Fruit fly (Drosophila melanogaster): ENCODE data around the gene iPLA2-VIA.

Gene iPLA2-VIA

dm6 chr3L:9855784-9856426 is 8.2 kb downstream of the iPLA2-VIA start (continued):
- peak; percentile 78 for TF ChIP-seq GATAe (GFP tag; conservative IDR thresholded peaks at IDR 0.05)
- TF ChIP-seq Sox102F (GFP tag; optimal IDR thresholded peaks at IDR 0.05) = peak; percentile 96
- peak; percentile 94 for TF ChIP-seq jigr1 (GFP tag; IDR thresholded peaks at IDR 0.05)
- peak; percentile 99 for TF ChIP-seq CG17829 (tag; optimal IDR thresholded peaks at IDR 0.05)
- peak; percentile 99 for TF ChIP-seq CG17328 (GFP tag; IDR thresholded peaks at IDR 0.05)
- peak; percentile 97 for TF ChIP-seq CG1602 (GFP tag; optimal IDR thresholded peaks at IDR 0.05)
- peak; percentile 96 for TF ChIP-seq CG18599 (GFP tag; optimal IDR thresholded peaks at IDR 0.05)
- no peak for TF ChIP-seq pita (GFP tag; optimal IDR thresholded peaks at IDR 0.05)
- TF ChIP-seq Nf-YB (GFP tag; optimal IDR thresholded peaks at IDR 0.05) = peak; percentile 85
- TF ChIP-seq CG3726 (GFP tag; IDR thresholded peaks at IDR 0.05) = peak; percentile 97
- peak; percentile 96 for TF ChIP-seq Rx (GFP tag; IDR thresholded peaks at IDR 0.05)
- TF ChIP-seq zfh1 (GFP tag; IDR thresholded peaks at IDR 0.05) = peak; percentile 99
- TF ChIP-seq CG15073 (GFP tag; optimal IDR thresholded peaks at IDR 0.05) = peak; percentile 85
- peak; percentile 91 for TF ChIP-seq kah (GFP tag; optimal IDR thresholded peaks at IDR 0.05)
- peak; percentile 93 for TF ChIP-seq crc (GFP tag; optimal IDR thresholded peaks at IDR 0.05)
- TF ChIP-seq sim (GFP tag; IDR thresholded peaks at IDR 0.05) = peak; percentile 98
- TF ChIP-seq Med (GFP tag) = peak; percentile 99
- peak; percentile 90 for TF ChIP-seq CG10431 (GFP tag; optimal IDR thresholded peaks at IDR 0.05)
- peak; percentile 93 for TF ChIP-seq CG11456 (GFP tag; IDR thresholded peaks at IDR 0.05)
- peak; percentile 73 for TF ChIP-seq cas (GFP tag; IDR thresholded peaks at IDR 0.05)
- peak; percentile 90 for TF ChIP-seq CG17568 (GFP tag; optimal IDR thresholded peaks at IDR 0.05)
- TF ChIP-seq kni (GFP tag; optimal IDR thresholded peaks at IDR 0.05) = peak; percentile 100
- TF ChIP-seq NC2β (GFP tag; optimal IDR thresholded peaks at IDR 0.05) = peak; percentile 97
- TF ChIP-seq corto (GFP tag; optimal IDR thresholded peaks at IDR 0.05) = peak; percentile 83
- peak; percentile 89 for TF ChIP-seq odd (GFP tag; optimal IDR thresholded peaks at IDR 0.05)
- TF ChIP-seq dpn (GFP tag; optimal IDR thresholded peaks at IDR 0.05) = peak; percentile 96
- peak; percentile 97 for TF ChIP-seq CG32772 (GFP tag; IDR thresholded peaks at IDR 0.05)
- TF ChIP-seq h (optimal IDR thresholded peaks at IDR 0.05) = no peak
- peak; percentile 98 for TF ChIP-seq gem (tag; optimal IDR thresholded peaks at IDR 0.05)
- TF ChIP-seq CG12299 (tag; optimal IDR thresholded peaks at IDR 0.05) = peak; percentile 94
- peak; percentile 89 for TF ChIP-seq HmgZ (tag; optimal IDR thresholded peaks at IDR 0.05)
- peak; percentile 98 for TF ChIP-seq fd64A (GFP tag; optimal IDR thresholded peaks at IDR 0.05)
- TF ChIP-seq ranshi (GFP tag; IDR thresholded peaks at IDR 0.05) = peak; percentile 93
- peak; percentile 97 for TF ChIP-seq CG1792 (GFP tag; optimal IDR thresholded peaks at IDR 0.05)
- peak; percentile 99 for TF ChIP-seq chm (GFP tag; IDR thresholded peaks at IDR 0.05)
- peak; percentile 76 for TF ChIP-seq Nf-YC (tag; optimal IDR thresholded peaks at IDR 0.05)
- peak; percentile 97 for TF ChIP-seq gcm (GFP tag; optimal IDR thresholded peaks at IDR 0.05)
- peak; percentile 96 for TF ChIP-seq slp2 (GFP tag; optimal IDR thresholded peaks at IDR 0.05)
- peak; percentile 88 for TF ChIP-seq cg (GFP tag; optimal IDR thresholded peaks at IDR 0.05)
- peak; percentile 85 for TF ChIP-seq CG3163 (GFP tag; optimal IDR thresholded peaks at IDR 0.05)
- peak; percentile 44 for TF ChIP-seq rib (GFP tag; IDR thresholded peaks at IDR 0.05)
- peak; percentile 59 for TF ChIP-seq bigmax (GFP tag; optimal IDR thresholded peaks at IDR 0.05)
- TF ChIP-seq MBD-R2 (GFP tag; IDR thresholded peaks at IDR 0.05) = peak; percentile 64; the same call in 1 of the 2 replicates
- TF ChIP-seq insv (GFP tag; optimal IDR thresholded peaks at IDR 0.05) = peak; percentile 47 to 56
- peak; percentile 87; the same call in 1 of the 2 replicates for TF ChIP-seq Lim3 (GFP tag; IDR thresholded peaks at IDR 0.05)
- TF ChIP-seq Max (GFP tag; optimal IDR thresholded peaks at IDR 0.05) = peak; percentile 98
- TF ChIP-seq Fer1 (GFP tag; optimal IDR thresholded peaks at IDR 0.05) = peak; percentile 94
- peak; percentile 98 for TF ChIP-seq otp (GFP tag; IDR thresholded peaks at IDR 0.05)
- TF ChIP-seq Asciz (GFP tag; optimal IDR thresholded peaks at IDR 0.05) = peak; percentile 98
- peak; percentile 73 for TF ChIP-seq Taf1 (GFP tag; IDR thresholded peaks at IDR 0.05)
- peak; percentile 90 for TF ChIP-seq slou (GFP tag; optimal IDR thresholded peaks at IDR 0.05)

All from whole organism, embryonic.